Worm (Caenorhabditis elegans): Measurements from ENCODE around the gene dlhd-1.

DNA sequence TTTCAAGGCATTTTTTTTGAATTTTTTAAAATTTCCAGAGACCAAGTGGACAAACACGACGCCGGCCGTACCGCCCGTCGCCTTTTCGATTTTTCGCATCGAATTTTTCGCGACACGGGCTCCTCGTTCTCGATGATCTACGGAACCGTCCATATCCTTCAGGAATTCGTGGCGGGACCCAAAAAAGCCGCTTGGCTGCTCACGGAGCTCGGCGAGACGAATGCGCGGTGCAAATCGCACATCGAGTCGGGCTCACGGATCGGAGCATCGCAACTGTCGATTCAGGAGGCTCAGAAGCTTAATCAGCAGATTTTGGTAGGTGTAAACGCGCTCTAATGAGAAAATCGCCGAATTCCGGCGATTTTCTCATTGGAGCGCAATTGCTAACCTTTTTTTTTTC lies 40.1 kb downstream of the dlhd-1 start:
- TF ChIP-seq unc-62 (GFP tag; optimal IDR thresholded peaks at IDR 0.05) (no peak), ceh-9 (tag; optimal IDR thresholded peaks at IDR 0.05) (no peak), nhr-237 (tag; optimal IDR thresholded peaks at IDR 0.05) (no peak), nhr-12 (tag; optimal IDR thresholded peaks at IDR 0.05) (no peak), R02D3.7 (tag; optimal IDR thresholded peaks at IDR 0.05) (no peak), nhr-76 (tag; optimal IDR thresholded peaks at IDR 0.05) (no peak), fkh-10 (GFP tag; optimal IDR thresholded peaks at IDR 0.05) (no peak), lin-15B (tag; optimal IDR thresholded peaks at IDR 0.05) (no peak), mml-1 (tag; optimal IDR thresholded peaks at IDR 0.05) (no peak)
